Worm (Caenorhabditis elegans) whole organism, L4/young adult: Measurements from ENCODE around the gene Y53G8B.2.

ENCODE experiments used
- dao-5 ChIP-seq: sonication (generic microtip); optimal IDR thresholded peaks from 2 replicates; lab custom pipeline; 2016; ENCODE audit warnings: missing genotype, missing genetic modification characterization, moderate library complexity, missing compliant biosample characterization
- him-1 ChIP-seq: sonication (generic microtip); optimal IDR thresholded peaks from 2 replicates; lab custom pipeline; 2016; ENCODE audit warnings: missing genotype, missing genetic modification reagents, missing genetic modification characterization, missing compliant biosample characterization

- TF ChIP-seq him-1 (tag; lab: Kevin White, UChicago) (no peak), dao-5 (no peak)
These were observed 3.0 kb downstream of the Y53G8B.2 start for ce11 chrIII:3100593-3101270.
